Worm (Caenorhabditis elegans) whole organism, L4 larva: ENCODE data around the gene F59B2.9.

ENCODE experiments used
- Y105C5A.15 ChIP-seq: fragments of 200-800 bp; sonication (Bioruptor generic); IDR thresholded peaks from 2 replicates; pipeline ENCODE4 v1.3.6; 2022; ENCODE audit warnings: missing genetic modification characterization, missing compliant biosample characterization
- Y48G9A.11 ChIP-seq: fragments of 200-800 bp; sonication (Bioruptor generic); IDR thresholded peaks from 2 replicates; pipeline ENCODE4 v1.3.6; 2022; ENCODE audit warnings: missing genetic modification reagents, missing genetic modification characterization, missing compliant biosample characterization
- aha-1 ChIP-seq: fragments of 150-350 bp; peaks from one replicate; lab custom pipeline; 2014; ENCODE audit warnings: missing biosample characterization, missing genetic modification characterization
- ces-1 ChIP-seq: fragments of 150-350 bp; sonication (generic microtip); optimal IDR thresholded peaks from 4 replicates; lab custom pipeline; 2014; ENCODE audit warnings: missing biosample characterization, missing genetic modification reagents, missing genetic modification characterization
- egl-27 ChIP-seq: sonication (generic microtip); optimal IDR thresholded peaks from 3 replicates; lab custom pipeline; 2017; ENCODE audit warnings: missing biosample characterization, missing genetic modification reagents, missing genetic modification characterization
- hmg-1.1 ChIP-seq: fragments of 200-800 bp; sonication (Bioruptor generic); IDR thresholded peaks from 2 replicates; pipeline ENCODE4 v1.3.6; 2022; ENCODE audit warnings: missing genetic modification reagents, missing genetic modification characterization, missing compliant biosample characterization
- jun-1 ChIP-seq: fragments of 150-350 bp; optimal IDR thresholded peaks from 2 replicates; lab custom pipeline; 2014; ENCODE audit warnings: missing biosample characterization, missing genetic modification reagents, missing genetic modification characterization
- mep-1 ChIP-seq: fragments of 150-350 bp; sonication (generic microtip); optimal IDR thresholded peaks from 3 replicates; lab custom pipeline; 2014; ENCODE audit warnings: missing biosample characterization, missing genetic modification characterization
- nhr-28 ChIP-seq: fragments of 150-350 bp; optimal IDR thresholded peaks from 2 replicates; lab custom pipeline; 2014; ENCODE audit warnings: missing biosample characterization, missing genetic modification characterization
- nhr-41 ChIP-seq: fragments of 200-800 bp; sonication (Bioruptor generic); IDR thresholded peaks from 2 replicates; pipeline ENCODE4 v1.3.6; 2022; ENCODE audit warnings: missing genetic modification reagents, missing genetic modification characterization, missing compliant biosample characterization
- snpc-4 ChIP-seq: fragments of 150-350 bp; optimal IDR thresholded peaks from 2 replicates; lab custom pipeline; 2014; ENCODE audit warnings: missing biosample characterization, missing genetic modification characterization
- zip-11 ChIP-seq: fragments of 200-800 bp; sonication (Bioruptor generic); IDR thresholded peaks from 2 replicates; pipeline ENCODE4 v1.3.6; 2022; ENCODE audit warnings: missing genetic modification characterization, missing compliant biosample characterization

ce11 chrIII:9007183-9007582 lies 5.0 kb downstream of the F59B2.9 start:
- TF ChIP-seq zip-11 (GFP tag; lab: Robert Waterston, UW) (no peak), nhr-28 (peak; percentile 60), snpc-4 (no peak), egl-27 (tag; lab: Kevin White, UChicago) (no peak), mep-1 (peak; percentile 20), aha-1 (peak; percentile 71), Y48G9A.11 (GFP tag; lab: Robert Waterston, UW) (no peak), jun-1 (tag; lab: Kevin White, UChicago) (no peak), ces-1 (GFP tag; lab: Kevin White, UChicago) (no peak), Y105C5A.15 (GFP tag; lab: Robert Waterston, UW) (no peak), hmg-1.1 (GFP tag; lab: Robert Waterston, UW) (no peak), nhr-41 (GFP tag; lab: Robert Waterston, UW) (no peak)
